Fruit fly (Drosophila melanogaster): ENCODE results near the gene mth.

- TF ChIP-seq tll (GFP tag; optimal IDR thresholded peaks at IDR 0.05), result no peak
- TF ChIP-seq Hey (tag; optimal IDR thresholded peaks at IDR 0.05), result no peak
- TF ChIP-seq CG31224 (GFP tag; IDR thresholded peaks at IDR 0.05), result no peak
- no peak for TF ChIP-seq Deaf1 (tag; optimal IDR thresholded peaks at IDR 0.05)
These were observed 26.8 kb downstream of the mth start for dm6 chr3L:320010-320337.
